Fruit fly (Drosophila melanogaster): Measurements from ENCODE around the gene CG18596.

dm6 chr3R:22356464-22357410 is 19.0 kb upstream of the CG18596 start, which contains the start of gene Sar1:
- TF ChIP-seq CG8478 (optimal IDR thresholded peaks at IDR 0.05) (no peak), CTCF (optimal IDR thresholded peaks at IDR 0.05) (peak; percentile 72 to 77)

Data from S2 (cell line).